Fruit fly (Drosophila melanogaster) whole organism, embryonic: ENCODE results near the gene Uba2.

Experiments
- B-H1 ChIP-seq: fragments of 200-800 bp; sonication (Bioruptor generic); IDR thresholded peaks from 3 replicates; pipeline ENCODE4 v1.3.6; 2022; ENCODE audit warnings: missing biosample characterization, missing genetic modification characterization
- CG10321 ChIP-seq: fragments of 200-800 bp; sonication (Bioruptor generic); IDR thresholded peaks from 2 replicates; pipeline ENCODE4 v1.3.6; 2022; ENCODE audit warnings: missing biosample characterization, missing genetic modification characterization
- CG10959 ChIP-seq: fragments of 200-800 bp; sonication (Bioruptor generic); IDR thresholded peaks from 2 replicates; pipeline ENCODE4 v1.3.6; 2022; ENCODE audit warnings: missing biosample characterization, missing genetic modification characterization
- CG12104 ChIP-seq: fragments of 200-800 bp; sonication (Bioruptor generic); optimal IDR thresholded peaks from 3 replicates; lab custom pipeline; 2016; ENCODE audit warnings: missing biosample characterization, missing genetic modification characterization
- CG14050 ChIP-seq: fragments of 200-800 bp; sonication (Bioruptor generic); IDR thresholded peaks from 3 replicates; pipeline ENCODE4 v1.3.6; 2022; ENCODE audit warnings: missing biosample characterization, missing genetic modification characterization
- CG1529 ChIP-seq: fragments of 200-800 bp; sonication (Bioruptor generic); optimal IDR thresholded peaks from 3 replicates; lab custom pipeline; 2018; ENCODE audit warnings: missing biosample characterization, missing genetic modification characterization
- CG15514 ChIP-seq: fragments of 200-800 bp; sonication (Bioruptor generic); optimal IDR thresholded peaks from 3 replicates; lab custom pipeline; 2017; ENCODE audit warnings: missing biosample characterization, missing genetic modification characterization, mild to moderate bottlenecking, moderate library complexity, missing genetic modification reagents
- CG17829 ChIP-seq: fragments of 200-800 bp; optimal IDR thresholded peaks from 2 replicates; lab custom pipeline; 2019; ENCODE audit warnings: missing biosample characterization, mild to moderate bottlenecking, missing genetic modification characterization, moderate library complexity
- CG18619 ChIP-seq: fragments of 200-800 bp; sonication (Bioruptor generic); optimal IDR thresholded peaks from 3 replicates; lab custom pipeline; 2017; ENCODE audit warnings: missing biosample characterization, mild to moderate bottlenecking, missing genetic modification characterization
- CG5245 ChIP-seq: fragments of 200-800 bp; sonication (Bioruptor generic); optimal IDR thresholded peaks from 3 replicates; lab custom pipeline; 2016; ENCODE audit warnings: missing biosample characterization, missing genetic modification characterization
- CG6765 ChIP-seq: fragments of 200-800 bp; sonication (Bioruptor generic); optimal IDR thresholded peaks from 3 replicates; lab custom pipeline; 2017; ENCODE audit warnings: missing biosample characterization, mild to moderate bottlenecking, missing genetic modification characterization
- CG6791 ChIP-seq: fragments of 200-800 bp; sonication (Bioruptor generic); IDR thresholded peaks from 3 replicates; pipeline ENCODE4 v1.3.6; 2022; ENCODE audit warnings: missing biosample characterization, missing genetic modification characterization; ENCODE audit not compliant: partially characterized antibody
- CG6854 ChIP-seq: fragments of 200-800 bp; sonication (Bioruptor generic); optimal IDR thresholded peaks from 3 replicates; lab custom pipeline; 2017; ENCODE audit warnings: missing biosample characterization, mild to moderate bottlenecking, missing genetic modification characterization
- CG7556 ChIP-seq: fragments of 200-800 bp; sonication (Bioruptor generic); optimal IDR thresholded peaks from 2 replicates; lab custom pipeline; 2017; ENCODE audit warnings: missing biosample characterization, mild to moderate bottlenecking, missing genetic modification characterization
- CoRest ChIP-seq: fragments of 200-800 bp; sonication (Bioruptor generic); optimal IDR thresholded peaks from 3 replicates; lab custom pipeline; 2018; ENCODE audit warnings: missing biosample characterization, mild to moderate bottlenecking, missing genetic modification characterization, moderate library complexity
- D ChIP-seq, 2 experiments: fragments of 200-800 bp in 1 of 2; fragments of >200 bp in 1 of 2; sonication (Bioruptor generic) in 1 of 2; optimal IDR thresholded peaks; 2 replicates in 1 of 2; 3 replicates in 1 of 2; lab custom pipeline; 2017; ENCODE audit warnings: mild to moderate bottlenecking in 1 of 2, missing biosample characterization in 1 of 2, missing genetic modification characterization in 1 of 2, missing genetic modification reagents in 1 of 2
- Deaf1 ChIP-seq: fragments of 200-800 bp; optimal IDR thresholded peaks from 3 replicates; lab custom pipeline; 2019; ENCODE audit warnings: missing biosample characterization, mild to moderate bottlenecking, missing genetic modification characterization, moderate library complexity
- Dip2 ChIP-seq: fragments of 200-800 bp; sonication (Bioruptor generic); IDR thresholded peaks from 2 replicates; pipeline ENCODE4 v1.3.6; 2022; ENCODE audit warnings: missing biosample characterization, missing genetic modification characterization
- Doc3 ChIP-seq: fragments of 200-800 bp; sonication (Bioruptor generic); IDR thresholded peaks from 3 replicates; pipeline ENCODE4 v1.3.6; 2022; ENCODE audit warnings: missing biosample characterization, missing genetic modification characterization; ENCODE audit not compliant: partially characterized antibody
- Drgx ChIP-seq: fragments of 200-800 bp; sonication (Bioruptor generic); IDR thresholded peaks from 2 replicates; pipeline ENCODE4 v1.3.6; 2022; ENCODE audit warnings: missing biosample characterization, missing genetic modification characterization
- ERR ChIP-seq: fragments of 200-800 bp; sonication (Bioruptor generic); optimal IDR thresholded peaks from 2 replicates; lab custom pipeline; 2016; ENCODE audit warnings: missing biosample characterization, missing genetic modification characterization
- Ets65A ChIP-seq: fragments of 200-800 bp; sonication (Bioruptor generic); peaks from one replicate; lab custom pipeline; 2016; ENCODE audit warnings: missing biosample characterization, missing genetic modification characterization
- Fer3 ChIP-seq: fragments of 200-800 bp; sonication (Bioruptor generic); optimal IDR thresholded peaks from 2 replicates; lab custom pipeline; 2018; ENCODE audit warnings: missing biosample characterization, mild to moderate bottlenecking, missing genetic modification characterization, moderate library complexity
- Hr3 ChIP-seq: fragments of 200-800 bp; sonication (Bioruptor generic); optimal IDR thresholded peaks from 3 replicates; lab custom pipeline; 2016; ENCODE audit warnings: missing biosample characterization, missing genetic modification characterization
- NK7.1 ChIP-seq: fragments of 200-800 bp; sonication (Bioruptor generic); optimal IDR thresholded peaks from 3 replicates; lab custom pipeline; 2016; ENCODE audit warnings: missing biosample characterization, missing genetic modification characterization
- Nf-YA ChIP-seq: fragments of 200-800 bp; sonication (Bioruptor generic); IDR thresholded peaks from 2 replicates; pipeline ENCODE4 v1.3.6; 2022; ENCODE audit warnings: missing biosample characterization, missing genetic modification characterization
- Nf-YC ChIP-seq: fragments of 200-800 bp; optimal IDR thresholded peaks from 3 replicates; lab custom pipeline; 2019; ENCODE audit warnings: missing biosample characterization, mild to moderate bottlenecking, missing genetic modification characterization, moderate library complexity
- bab2 ChIP-seq: fragments of 200-800 bp; sonication (Bioruptor generic); optimal IDR thresholded peaks from 2 replicates; lab custom pipeline; 2016; ENCODE audit warnings: missing biosample characterization, missing genetic modification characterization
- bbx ChIP-seq: fragments of 200-800 bp; sonication (Bioruptor generic); IDR thresholded peaks from 2 replicates; pipeline ENCODE4 v1.3.6; 2022; ENCODE audit warnings: missing biosample characterization, missing genetic modification characterization; ENCODE audit not compliant: partially characterized antibody
- bigmax ChIP-seq: fragments of 200-800 bp; sonication (Bioruptor generic); optimal IDR thresholded peaks from 2 replicates; lab custom pipeline; 2018; ENCODE audit warnings: missing biosample characterization, mild to moderate bottlenecking, missing genetic modification characterization
- bsh ChIP-seq, 2 experiments: fragments of 200-800 bp; sonication (Bioruptor generic); optimal IDR thresholded peaks; 2 replicates each; lab custom pipeline; 2017 to 2018; ENCODE audit warnings: mild to moderate bottlenecking in 2 of 2, missing biosample characterization in 2 of 2, missing genetic modification characterization in 2 of 2, moderate library complexity in 1 of 2
- caup ChIP-seq: fragments of 200-800 bp; sonication (Bioruptor generic); optimal IDR thresholded peaks from 3 replicates; lab custom pipeline; 2017; ENCODE audit warnings: missing biosample characterization, mild to moderate bottlenecking, missing genetic modification characterization, moderate library complexity; ENCODE audit not compliant: severe bottlenecking
- ci ChIP-seq: fragments of 200-800 bp; sonication (Bioruptor generic); IDR thresholded peaks from 3 replicates; pipeline ENCODE4 v1.3.6; 2022; ENCODE audit warnings: missing biosample characterization, missing genetic modification characterization
- crc ChIP-seq: fragments of 200-800 bp; sonication (Bioruptor generic); optimal IDR thresholded peaks from 2 replicates; lab custom pipeline; 2016; ENCODE audit warnings: missing biosample characterization, missing genetic modification characterization
- da ChIP-seq: fragments of 200-800 bp; sonication (Bioruptor generic); optimal IDR thresholded peaks from 2 replicates; lab custom pipeline; 2016; ENCODE audit warnings: missing biosample characterization, missing genetic modification characterization
- eyg ChIP-seq: fragments of 200-800 bp; sonication (Bioruptor generic); optimal IDR thresholded peaks from 3 replicates; lab custom pipeline; 2016; ENCODE audit warnings: missing biosample characterization, missing genetic modification characterization
- fd3F ChIP-seq: fragments of 200-800 bp; sonication (Bioruptor generic); optimal IDR thresholded peaks from 2 replicates; lab custom pipeline; 2018; ENCODE audit warnings: missing biosample characterization, mild to moderate bottlenecking, missing genetic modification characterization, moderate library complexity
- fd64A ChIP-seq: fragments of 200-800 bp; sonication (Bioruptor generic); optimal IDR thresholded peaks from 3 replicates; lab custom pipeline; 2018; ENCODE audit warnings: missing biosample characterization, mild to moderate bottlenecking, missing genetic modification characterization
- knrl ChIP-seq: fragments of 200-800 bp; sonication (Bioruptor generic); IDR thresholded peaks from 3 replicates; pipeline ENCODE4 v1.3.6; 2022; ENCODE audit warnings: missing biosample characterization, missing genetic modification characterization; ENCODE audit not compliant: partially characterized antibody
- mirr ChIP-seq: fragments of 200-800 bp; sonication (Bioruptor generic); optimal IDR thresholded peaks from 3 replicates; lab custom pipeline; 2018; ENCODE audit warnings: missing biosample characterization, mild to moderate bottlenecking, missing genetic modification characterization
- pnt ChIP-seq: fragments of 200-800 bp; sonication (Bioruptor generic); optimal IDR thresholded peaks from 3 replicates; lab custom pipeline; 2016; ENCODE audit warnings: missing biosample characterization, missing genetic modification characterization
- pros ChIP-seq: fragments of 200-800 bp; sonication (Bioruptor generic); optimal IDR thresholded peaks from 3 replicates; lab custom pipeline; 2019; ENCODE audit warnings: missing biosample characterization, mild to moderate bottlenecking, missing genetic modification characterization, moderate library complexity
- pum ChIP-seq: fragments of 200-800 bp; sonication (Bioruptor generic); optimal IDR thresholded peaks from 2 replicates; lab custom pipeline; 2016; ENCODE audit warnings: missing biosample characterization, missing genetic modification characterization
- tap ChIP-seq: fragments of 200-800 bp; optimal IDR thresholded peaks from 3 replicates; lab custom pipeline; 2019; ENCODE audit warnings: missing biosample characterization, mild to moderate bottlenecking, missing genetic modification characterization, moderate library complexity
- tgo ChIP-seq: fragments of 200-800 bp; sonication (Bioruptor generic); IDR thresholded peaks from 3 replicates; pipeline ENCODE4 v1.3.6; 2022; ENCODE audit warnings: missing biosample characterization, missing genetic modification characterization
- tll ChIP-seq, 2 experiments: fragments of 200-800 bp in 1 of 2; fragments of >200 bp in 1 of 2; sonication (Bioruptor generic) in 1 of 2; optimal IDR thresholded peaks; 2 replicates each; lab custom pipeline; 2017 to 2019; ENCODE audit warnings: missing biosample characterization in 2 of 2, missing genetic modification characterization in 2 of 2, mild to moderate bottlenecking in 1 of 2, moderate library complexity in 1 of 2
- trem ChIP-seq: fragments of 200-800 bp; optimal IDR thresholded peaks from 3 replicates; lab custom pipeline; 2019; ENCODE audit warnings: missing biosample characterization, mild to moderate bottlenecking, missing genetic modification characterization, moderate library complexity
- wor ChIP-seq: fragments of 200-800 bp; sonication (Bioruptor generic); IDR thresholded peaks from 2 replicates; pipeline ENCODE4 v1.3.6; 2022; ENCODE audit warnings: missing biosample characterization, missing genetic modification characterization

The Uba2 gene

DNA sequence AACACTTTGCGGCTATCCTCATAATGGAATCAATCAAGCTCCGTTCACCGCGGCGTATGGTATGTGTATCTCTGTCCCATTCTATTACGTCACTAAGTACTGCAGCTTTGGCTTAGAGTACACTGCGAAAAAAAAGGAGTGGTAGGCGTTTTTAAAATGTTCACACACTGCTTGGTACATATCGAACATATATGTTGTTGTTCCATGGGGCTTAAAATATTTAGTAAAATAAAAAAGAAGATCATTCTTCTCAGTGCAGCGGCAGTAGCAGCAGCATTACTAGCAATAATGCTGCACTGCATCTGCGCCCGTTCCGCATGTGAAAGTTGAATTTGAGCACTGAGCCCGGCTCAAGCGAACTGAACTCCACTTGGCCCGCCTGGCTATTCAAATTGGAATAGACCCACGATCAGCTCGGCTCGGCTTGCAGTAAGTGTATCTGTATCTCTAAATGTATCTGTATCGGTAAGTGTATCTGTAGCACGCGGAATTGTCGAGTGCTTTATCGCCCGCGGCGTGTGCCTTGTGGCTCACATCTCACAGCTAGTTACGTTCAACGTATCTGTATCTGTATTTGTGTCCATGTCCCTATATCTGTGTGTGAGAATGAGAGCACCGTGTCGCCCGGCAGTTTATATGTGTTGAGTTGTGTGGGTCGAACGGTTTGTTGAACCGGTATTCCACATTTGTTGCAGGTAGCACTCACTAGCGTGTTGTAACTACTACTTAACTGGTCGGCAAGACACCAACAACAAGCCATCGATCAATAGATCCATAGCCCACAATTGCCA, 25.8 kb upstream of the Uba2 start (continued):
- TF ChIP-seq bigmax (no peak), D (optimal IDR thresholded peaks at IDR 0.05; lab: Kevin White, UChicago) (no peak), D (GFP tag; optimal IDR thresholded peaks at IDR 0.05; lab: Kevin White, UChicago) (peak; percentile 30), Fer3 (tag; lab: Kevin White, UChicago) (peak; percentile 34), bbx (GFP tag; lab: Robert Waterston, UW) (no peak), pros (GFP tag; lab: Kevin White, UChicago) (no peak), pnt (peak; percentile 36), eyg (GFP tag; lab: Kevin White, UChicago) (no peak), Doc3 (GFP tag; lab: Robert Waterston, UW) (no peak), tgo (GFP tag; lab: Robert Waterston, UW) (peak; percentile 55; the same call in 2 of the 3 replicates), CG10321 (GFP tag; lab: Robert Waterston, UW) (no peak), wor (GFP tag; lab: Robert Waterston, UW) (peak; percentile 39; the same call in 1 of the 2 replicates), B-H1 (peak; percentile 26; the same call in 2 of the 3 replicates), caup (no peak), CG14050 (GFP tag; lab: Robert Waterston, UW) (peak; percentile 57), CG1529 (GFP tag; lab: Kevin White, UChicago) (peak; percentile 51), Nf-YA (no peak), CG12104 (GFP tag; lab: Kevin White, UChicago) (no peak), Dip2 (GFP tag; lab: Robert Waterston, UW) (no peak), tap (tag; lab: Kevin White, UChicago) (peak; percentile 61), CG15514 (GFP tag; lab: Kevin White, UChicago) (peak; percentile 29), ci (peak; percentile 91), fd3F (GFP tag; lab: Kevin White, UChicago) (no peak), CG5245 (GFP tag; lab: Kevin White, UChicago) (peak; percentile 46), Ets65A (GFP tag; lab: Kevin White, UChicago) (peak; percentile 46), CG6791 (GFP tag; lab: Robert Waterston, UW) (no peak), CoRest (tag; lab: Kevin White, UChicago) (peak; percentile 60), CG6765 (GFP tag; lab: Kevin White, UChicago) (no peak), CG10959 (GFP tag; lab: Robert Waterston, UW) (no peak), tll (GFP tag; optimal IDR thresholded peaks at IDR 0.05; lab: Kevin White, UChicago) (no peak), fd64A (GFP tag; lab: Kevin White, UChicago) (no peak), trem (tag; lab: Kevin White, UChicago) (no peak), CG7556 (GFP tag; lab: Kevin White, UChicago) (no peak), pum (GFP tag; lab: Kevin White, UChicago) (peak; percentile 54), da (GFP tag; lab: Kevin White, UChicago) (no peak), CG17829 (tag; lab: Kevin White, UChicago) (no peak), ERR (GFP tag; lab: Kevin White, UChicago) (no peak), bab2 (GFP tag; lab: Kevin White, UChicago) (peak; percentile 54), crc (GFP tag; lab: Kevin White, UChicago) (no peak), CG6854 (no peak), NK7.1 (GFP tag; lab: Kevin White, UChicago) (no peak), Deaf1 (tag; lab: Kevin White, UChicago) (no peak), knrl (GFP tag; lab: Robert Waterston, UW) (no peak), CG18619 (peak; percentile 30), bsh (GFP tag; optimal IDR thresholded peaks at IDR 0.05; lab: Kevin White, UChicago) (peak; percentile 65 to 69), Drgx (GFP tag; lab: Robert Waterston, UW) (peak; percentile 97), Hr3 (GFP tag; lab: Kevin White, UChicago) (peak; percentile 43), Nf-YC (tag; lab: Kevin White, UChicago) (no peak), mirr (GFP tag; lab: Kevin White, UChicago) (no peak)
